Worm (Caenorhabditis elegans): ENCODE measurements around the gene Y40A1A.3.

The Y40A1A.3 gene

DNA sequence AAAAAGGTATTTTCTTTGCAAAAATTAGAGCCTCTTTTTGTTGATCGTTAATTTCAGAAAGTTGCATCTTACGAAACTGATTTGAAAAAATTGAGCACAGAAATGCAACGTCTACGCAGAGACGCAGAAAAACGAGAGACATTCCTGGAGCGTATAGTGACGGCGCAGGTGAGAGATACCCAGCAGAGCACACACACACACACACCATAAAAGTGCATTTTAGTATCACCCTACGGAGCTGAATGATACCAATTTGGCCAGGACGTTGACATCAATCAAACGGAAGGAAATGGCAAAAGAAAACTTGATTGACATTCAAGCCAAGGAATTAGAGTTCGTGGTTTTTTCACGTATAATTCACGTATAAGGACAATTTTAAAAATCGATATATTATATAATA lies 16.7 kb upstream of the Y40A1A.3 start (continued):
- no peak for TF ChIP-seq ceh-82 (tag; optimal IDR thresholded peaks at IDR 0.05)
- peak; percentile 86 for TF ChIP-seq aha-1 (tag)
- TF ChIP-seq nhr-48 (tag; optimal IDR thresholded peaks at IDR 0.05), result peak; percentile 50
- TF ChIP-seq daf-16 (GFP tag; optimal IDR thresholded peaks at IDR 0.05), result peak in 1 of 2 experiments; percentile 43
- peak; percentile 51 for TF ChIP-seq daf-16 (tag; optimal IDR thresholded peaks at IDR 0.05)
- no peak for TF ChIP-seq nhr-6 (tag; optimal IDR thresholded peaks at IDR 0.05)
- TF ChIP-seq pha-4 (GFP tag; IDR thresholded peaks at IDR 0.05), result no peak
- TF ChIP-seq pha-4 (tag; optimal IDR thresholded peaks at IDR 0.05), result no peak
- peak; percentile 24 for TF ChIP-seq mep-1 (tag; optimal IDR thresholded peaks at IDR 0.05)
- TF ChIP-seq nhr-76 (tag; optimal IDR thresholded peaks at IDR 0.05), result no peak
- peak in 1 of 2 experiments; percentile 17 for TF ChIP-seq hif-1 (tag; optimal IDR thresholded peaks at IDR 0.05)
- TF ChIP-seq R02D3.7 (tag; optimal IDR thresholded peaks at IDR 0.05), result no peak
- no peak for TF ChIP-seq lin-13 (GFP tag; optimal IDR thresholded peaks at IDR 0.05)
- TF ChIP-seq T26A8.4 (GFP tag; IDR thresholded peaks at IDR 0.05), result no peak
- TF ChIP-seq nhr-111 (GFP tag; optimal IDR thresholded peaks at IDR 0.05), result no peak
- TF ChIP-seq nhr-237 (tag; optimal IDR thresholded peaks at IDR 0.05), result no peak
- TF ChIP-seq rbr-2 (tag; optimal IDR thresholded peaks at IDR 0.05), result no peak
- TF ChIP-seq ztf-7 (tag; optimal IDR thresholded peaks at IDR 0.05), result no peak
- TF ChIP-seq F37D6.2 (tag; optimal IDR thresholded peaks at IDR 0.05), result no peak
- TF ChIP-seq egl-43 (GFP tag; IDR thresholded peaks at IDR 0.05), result no peak
- TF ChIP-seq dpl-1 (GFP tag; optimal IDR thresholded peaks at IDR 0.05), result no peak
- no peak for TF ChIP-seq unc-130 (GFP tag; optimal IDR thresholded peaks at IDR 0.05)
- no peak for TF ChIP-seq dmd-9 (GFP tag; IDR thresholded peaks at IDR 0.05)
- no peak for TF ChIP-seq F10B5.3 (tag; optimal IDR thresholded peaks at IDR 0.05)
- TF ChIP-seq arid-1 (GFP tag; conservative IDR thresholded peaks at IDR 0.05), result no peak
- peak; percentile 24 for TF ChIP-seq hlh-30 (tag; optimal IDR thresholded peaks at IDR 0.05; ENCODE audit: insufficient read depth)
- no peak for TF ChIP-seq ceh-32 (tag; optimal IDR thresholded peaks at IDR 0.05; ENCODE audit: poor library complexity)
- TF ChIP-seq saeg-2 (GFP tag; IDR thresholded peaks at IDR 0.05), result no peak
- TF ChIP-seq ceh-62 (tag; optimal IDR thresholded peaks at IDR 0.05), result no peak
- no peak for TF ChIP-seq hmg-1.1 (GFP tag; IDR thresholded peaks at IDR 0.05)
- no peak for TF ChIP-seq Y75B8A.6 (GFP tag; IDR thresholded peaks at IDR 0.05)
- TF ChIP-seq zfp-3 (GFP tag; conservative IDR thresholded peaks at IDR 0.05), result no peak
- TF ChIP-seq F26F4.8 (GFP tag; conservative IDR thresholded peaks at IDR 0.05), result no peak
- TF ChIP-seq fos-1 (tag; optimal IDR thresholded peaks at IDR 0.05), result no peak
- TF ChIP-seq aly-2 (tag; optimal IDR thresholded peaks at IDR 0.05), result no peak
- TF ChIP-seq T20F7.1 (GFP tag; optimal IDR thresholded peaks at IDR 0.05), result no peak
- TF ChIP-seq dmd-8 (GFP tag; IDR thresholded peaks at IDR 0.05), result no peak
- TF ChIP-seq hlh-11 (tag; optimal IDR thresholded peaks at IDR 0.05), result peak; percentile 77
- TF ChIP-seq madf-9 (GFP tag; conservative IDR thresholded peaks at IDR 0.05), result no peak
- no peak for TF ChIP-seq Y48G9A.11 (GFP tag; IDR thresholded peaks at IDR 0.05)
- no peak for TF ChIP-seq mdl-1 (tag; optimal IDR thresholded peaks at IDR 0.05)
- TF ChIP-seq nhr-11 (tag; optimal IDR thresholded peaks at IDR 0.05), result no peak
- no peak for TF ChIP-seq nhr-25 (tag; optimal IDR thresholded peaks at IDR 0.05; ENCODE audit: borderline replicate concordance, insufficient read depth)
- TF ChIP-seq mxl-3 (GFP tag; optimal IDR thresholded peaks at IDR 0.05), result no peak
- no peak for TF ChIP-seq ztf-11 (tag; optimal IDR thresholded peaks at IDR 0.05)
- TF ChIP-seq zip-11 (GFP tag; IDR thresholded peaks at IDR 0.05), result no peak
- no peak for TF ChIP-seq set-16 (GFP tag; IDR thresholded peaks at IDR 0.05)
- TF ChIP-seq egl-27 (tag; optimal IDR thresholded peaks at IDR 0.05), result no peak
- TF ChIP-seq daf-12 (tag; optimal IDR thresholded peaks at IDR 0.05), result no peak
- TF ChIP-seq zfp-2 (tag; optimal IDR thresholded peaks at IDR 0.05), result no peak
- TF ChIP-seq dmd-6 (GFP tag; IDR thresholded peaks at IDR 0.05), result peak; percentile 87
- peak; percentile 76 for TF ChIP-seq php-3 (GFP tag; IDR thresholded peaks at IDR 0.05)
- TF ChIP-seq gei-8 (GFP tag; optimal IDR thresholded peaks at IDR 0.05), result no peak
